Worm (Caenorhabditis elegans): ENCODE data around the gene T13C5.7.

DNA sequence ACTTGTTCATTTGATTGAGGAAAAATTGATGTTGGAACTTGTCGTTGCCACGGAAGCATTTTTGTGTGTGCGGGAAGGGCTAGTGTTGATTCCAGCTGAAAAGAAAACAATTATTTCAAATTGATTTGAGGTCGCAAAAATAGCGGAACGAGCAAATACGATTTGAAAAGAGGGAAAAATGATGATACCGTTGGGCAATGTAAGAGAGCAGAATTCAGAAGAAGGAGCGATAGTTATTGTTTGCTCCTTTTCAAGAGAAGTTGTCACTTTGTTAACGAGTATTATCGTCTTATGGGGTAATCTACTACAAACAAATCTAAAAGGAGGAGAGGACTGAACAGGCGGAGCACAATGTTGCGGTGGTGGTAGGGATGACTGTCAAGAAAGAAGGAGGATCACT is 20.0 kb upstream of the T13C5.7 start, which contains the start of gene odd-2:
- no peak for TF ChIP-seq dao-5 (tag; optimal IDR thresholded peaks at IDR 0.05)
- no peak for TF ChIP-seq W03F9.2 (tag; optimal IDR thresholded peaks at IDR 0.05)
- TF ChIP-seq him-1 (tag; optimal IDR thresholded peaks at IDR 0.05): no peak

Data from whole organism, L4/young adult.